Worm (Caenorhabditis elegans): Measurements from ENCODE around the gene Y19D10B.6.

ce11 chrV:2303775-2304174 lies 17.1 kb downstream of the Y19D10B.6 start, which contains the start of gene irld-15:
- TF ChIP-seq sem-4 (tag; optimal IDR thresholded peaks at IDR 0.05) (no peak), egl-27 (tag; optimal IDR thresholded peaks at IDR 0.05) (no peak), mab-5 (tag; optimal IDR thresholded peaks at IDR 0.05) (no peak), ama-1 (optimal IDR thresholded peaks at IDR 0.05) (no peak), unc-55 (GFP tag; optimal IDR thresholded peaks at IDR 0.05) (no peak), fos-1 (tag; optimal IDR thresholded peaks at IDR 0.05) (no peak), ztf-11 (tag; optimal IDR thresholded peaks at IDR 0.05) (no peak), elt-3 (tag; optimal IDR thresholded peaks at IDR 0.05) (no peak), ceh-82 (tag; optimal IDR thresholded peaks at IDR 0.05) (no peak)
